Worm (Caenorhabditis elegans) whole organism, L1 larva: ENCODE data around the gene dmd-7.

ENCODE experiments used
- F16B12.6 ChIP-seq: fragments of 150-350 bp; optimal IDR thresholded peaks from 2 replicates; lab custom pipeline; 2014; ENCODE audit warnings: missing biosample characterization, missing genetic modification characterization
- ceh-82 ChIP-seq, 3 experiments: fragments of 150-350 bp in 1 of 3; sonication (generic microtip) in 2 of 3; optimal IDR thresholded peaks; 2 replicates each; lab custom pipeline; 2014 to 2017; ENCODE audit warnings: missing biosample characterization in 3 of 3, missing genetic modification characterization in 3 of 3
- elt-2 ChIP-seq: sonication (generic microtip); optimal IDR thresholded peaks from 2 replicates; lab custom pipeline; 2016; ENCODE audit warnings: missing genetic modification characterization, mild to moderate bottlenecking, inconsistent platforms, missing compliant biosample characterization, missing genetic modification reagents
- fkh-4 ChIP-seq: sonication (generic microtip); optimal IDR thresholded peaks from 2 replicates; lab custom pipeline; 2016; ENCODE audit warnings: missing compliant biosample characterization, missing genetic modification characterization, borderline replicate concordance
- lin-15B ChIP-seq: fragments of 150-350 bp; sonication (generic microtip); optimal IDR thresholded peaks from 3 replicates; lab custom pipeline; 2014; ENCODE audit warnings: missing biosample characterization, missing genetic modification characterization
- lsy-2 ChIP-seq, 2 experiments: fragments of 150-350 bp; optimal IDR thresholded peaks; 2 replicates each; lab custom pipeline; 2014; ENCODE audit warnings: missing biosample characterization in 2 of 2, missing genetic modification characterization in 2 of 2
- nhr-12 ChIP-seq: sonication (generic microtip); optimal IDR thresholded peaks from 2 replicates; lab custom pipeline; 2017; ENCODE audit warnings: missing biosample characterization, missing genetic modification characterization
- nhr-47 ChIP-seq: sonication (generic microtip); optimal IDR thresholded peaks from 2 replicates; lab custom pipeline; 2016; ENCODE audit warnings: mild to moderate bottlenecking, missing genetic modification characterization, moderate library complexity, missing compliant biosample characterization
- rnt-1 ChIP-seq: sonication (generic microtip); optimal IDR thresholded peaks from 2 replicates; lab custom pipeline; 2016; ENCODE audit warnings: mild to moderate bottlenecking, missing genetic modification characterization, moderate library complexity, missing compliant biosample characterization
- skn-1 ChIP-seq: fragments of 150-350 bp; optimal IDR thresholded peaks from 2 replicates; lab custom pipeline; 2014; ENCODE audit warnings: missing biosample characterization, missing genetic modification characterization
- zip-4 ChIP-seq: fragments of 200-800 bp; sonication (Bioruptor generic); optimal IDR thresholded peaks from 2 replicates; lab custom pipeline; 2018; ENCODE audit warnings: mild to moderate bottlenecking, missing genetic modification characterization, moderate library complexity, missing compliant biosample characterization

- TF ChIP-seq skn-1 (tag; lab: Kevin White, UChicago) (no peak), rnt-1 (tag; lab: Kevin White, UChicago) (peak; percentile 8), nhr-47 (no peak), lin-15B (tag; lab: Kevin White, UChicago) (no peak), zip-4 (GFP tag; lab: Kevin White, UChicago) (no peak), F16B12.6 (tag; lab: Kevin White, UChicago) (no peak), ceh-82 (tag; optimal IDR thresholded peaks at IDR 0.05; lab: Kevin White, UChicago) (no peak), nhr-12 (tag; lab: Kevin White, UChicago) (no peak), lsy-2 (tag; optimal IDR thresholded peaks at IDR 0.05; lab: Kevin White, UChicago) (no peak), fkh-4 (tag; lab: Kevin White, UChicago) (no peak), elt-2 (tag; lab: Kevin White, UChicago) (no peak)
Measured at ce11 chrV:6222171-6222733, 24.5 kb upstream of the dmd-7 start.
